Worm (Caenorhabditis elegans) whole organism, young adult: ENCODE measurements around the gene F40A3.1.

Experiments used
- D2030.7 ChIP-seq: fragments of 200-800 bp; sonication (Bioruptor generic); IDR thresholded peaks from 2 replicates; pipeline ENCODE4 v1.3.6; 2022; ENCODE audit warnings: missing genetic modification reagents, missing genetic modification characterization, missing compliant biosample characterization
- F33H1.4 ChIP-seq: fragments of 200-800 bp; sonication (Bioruptor generic); IDR thresholded peaks from 2 replicates; pipeline ENCODE4 v1.3.6; 2022; ENCODE audit warnings: missing genetic modification reagents, missing genetic modification characterization, missing compliant biosample characterization
- F49E8.2 ChIP-seq: sonication (generic microtip); optimal IDR thresholded peaks from 3 replicates; lab custom pipeline; 2017; ENCODE audit warnings: missing genetic modification characterization, mild to moderate bottlenecking, missing compliant biosample characterization, antibody characterized with exemption, moderate library complexity; ENCODE audit not compliant: insufficient read depth
- ZK185.1 ChIP-seq: sonication (generic microtip); optimal IDR thresholded peaks from 2 replicates; lab custom pipeline; 2016; ENCODE audit warnings: mild to moderate bottlenecking, missing genetic modification characterization, missing compliant biosample characterization; ENCODE audit not compliant: poor library complexity, severe bottlenecking
- akir-1 ChIP-seq: fragments of 200-800 bp; sonication (Bioruptor generic); optimal IDR thresholded peaks from 2 replicates; lab custom pipeline; 2018; ENCODE audit warnings: mild to moderate bottlenecking, missing genetic modification characterization, moderate library complexity, missing compliant biosample characterization
- athp-1 ChIP-seq: sonication (generic microtip); optimal IDR thresholded peaks from 2 replicates; lab custom pipeline; 2017; ENCODE audit warnings: mild to moderate bottlenecking, missing genetic modification characterization, missing compliant biosample characterization
- attf-6 ChIP-seq: fragments of 200-800 bp; sonication (Bioruptor generic); IDR thresholded peaks from 2 replicates; pipeline ENCODE4 v1.3.6; 2022; ENCODE audit warnings: missing genetic modification reagents, missing genetic modification characterization, missing compliant biosample characterization
- ccch-3 ChIP-seq: fragments of 200-800 bp; sonication (Bioruptor generic); optimal IDR thresholded peaks from 2 replicates; lab custom pipeline; 2018; ENCODE audit warnings: mild to moderate bottlenecking, missing genetic modification characterization, missing compliant biosample characterization
- cebp-1 ChIP-seq, 2 experiments: fragments of 200-800 bp in 1 of 2; sonication (Bioruptor generic) in 1 of 2; sonication (generic microtip) in 1 of 2; IDR thresholded peaks in 1 of 2; optimal IDR thresholded peaks in 1 of 2; 2 replicates each; pipeline versions ENCODE4 v1.3.6 to Lab custom; 2017 to 2022; ENCODE audit warnings: missing compliant biosample characterization in 2 of 2, missing genetic modification characterization in 2 of 2, mild to moderate bottlenecking in 1 of 2, missing genetic modification reagents in 1 of 2, moderate library complexity in 1 of 2
- ceh-100 ChIP-seq: fragments of 200-800 bp; sonication (Bioruptor generic); IDR thresholded peaks from 2 replicates; pipeline ENCODE4 v1.3.6; 2022; ENCODE audit warnings: missing genetic modification reagents, missing genetic modification characterization, missing compliant biosample characterization
- ceh-27 ChIP-seq: fragments of 200-800 bp; sonication (Bioruptor generic); optimal IDR thresholded peaks from 2 replicates; lab custom pipeline; 2018; ENCODE audit warnings: mild to moderate bottlenecking, missing genetic modification characterization, moderate library complexity, missing compliant biosample characterization
- ceh-58 ChIP-seq: fragments of 200-800 bp; sonication (Bioruptor generic); IDR thresholded peaks from 2 replicates; pipeline ENCODE4 v1.3.6; 2022; ENCODE audit warnings: missing genetic modification characterization, missing compliant biosample characterization
- ceh-91 ChIP-seq: fragments of 200-800 bp; sonication (Bioruptor generic); IDR thresholded peaks from 2 replicates; pipeline ENCODE4 v1.3.6; 2022; ENCODE audit warnings: missing genetic modification reagents, missing genetic modification characterization, missing compliant biosample characterization
- dox-1 ChIP-seq: fragments of 200-800 bp; sonication (Bioruptor generic); IDR thresholded peaks from 2 replicates; pipeline ENCODE4 v1.3.6; 2022; ENCODE audit warnings: missing genetic modification reagents, missing genetic modification characterization, missing compliant biosample characterization
- dpl-1 ChIP-seq: fragments of 150-350 bp; optimal IDR thresholded peaks from 2 replicates; lab custom pipeline; 2014; ENCODE audit warnings: missing biosample characterization, missing genetic modification reagents, missing genetic modification characterization
- efl-1 ChIP-seq: fragments of 150-350 bp; optimal IDR thresholded peaks from 2 replicates; lab custom pipeline; 2014; ENCODE audit warnings: missing biosample characterization, missing genetic modification reagents, missing genetic modification characterization
- ekl-4 ChIP-seq: fragments of 200-800 bp; sonication (Bioruptor generic); IDR thresholded peaks from 2 replicates; pipeline ENCODE4 v1.3.6; 2022; ENCODE audit warnings: missing genetic modification reagents, missing genetic modification characterization, missing compliant biosample characterization
- hmg-1.2 ChIP-seq: fragments of 200-800 bp; sonication (Bioruptor generic); IDR thresholded peaks from 2 replicates; pipeline ENCODE4 v1.3.6; 2022; ENCODE audit warnings: missing genetic modification reagents, missing genetic modification characterization, missing compliant biosample characterization
- hsf-1 ChIP-seq: fragments of 200-800 bp; sonication (Bioruptor generic); IDR thresholded peaks from 2 replicates; pipeline ENCODE4 v1.3.6; 2022; ENCODE audit warnings: missing genetic modification reagents, missing genetic modification characterization, missing compliant biosample characterization
- let-526 ChIP-seq: fragments of 200-800 bp; sonication (Bioruptor generic); IDR thresholded peaks from 2 replicates; pipeline ENCODE4 v1.3.6; 2022; ENCODE audit warnings: missing genetic modification reagents, missing genetic modification characterization, missing compliant biosample characterization
- lsl-1 ChIP-seq: fragments of 200-800 bp; sonication (Bioruptor generic); optimal IDR thresholded peaks from 2 replicates; lab custom pipeline; 2018; ENCODE audit warnings: mild to moderate bottlenecking, missing genetic modification characterization, moderate library complexity, missing compliant biosample characterization
- madf-6 ChIP-seq: fragments of 200-800 bp; sonication (Bioruptor generic); IDR thresholded peaks from 2 replicates; pipeline ENCODE4 v1.3.6; 2022; ENCODE audit warnings: missing genetic modification reagents, missing genetic modification characterization, missing compliant biosample characterization
- madf-8 ChIP-seq: fragments of 200-800 bp; sonication (Bioruptor generic); conservative IDR thresholded peaks from 2 replicates; pipeline ENCODE4 v1.3.6; 2022; ENCODE audit warnings: missing genetic modification reagents, missing genetic modification characterization, missing compliant biosample characterization
- mcd-1 ChIP-seq: fragments of 200-800 bp; sonication (Bioruptor generic); IDR thresholded peaks from 2 replicates; pipeline ENCODE4 v1.3.6; 2022; ENCODE audit warnings: missing genetic modification reagents, missing genetic modification characterization, missing compliant biosample characterization
- nhr-90 ChIP-seq: sonication (generic microtip); optimal IDR thresholded peaks from 2 replicates; lab custom pipeline; 2016; ENCODE audit warnings: missing genotype, mild to moderate bottlenecking, missing genetic modification characterization, missing compliant biosample characterization
- rec-8 ChIP-seq, 2 experiments: sonication (generic microtip); optimal IDR thresholded peaks; 2 replicates each; lab custom pipeline; 2016; ENCODE audit warnings: mild to moderate bottlenecking in 2 of 2, missing genetic modification characterization in 2 of 2, missing genetic modification reagents in 2 of 2, missing genotype in 2 of 2, missing biosample characterization in 1 of 2, missing compliant biosample characterization in 1 of 2, moderate library complexity in 1 of 2
- rpc-1 ChIP-seq, 2 experiments: fragments of 150-350 bp in 1 of 2; sonication (generic microtip) in 1 of 2; optimal IDR thresholded peaks; 2 replicates each; lab custom pipeline; 2014 to 2018; ENCODE audit warnings: missing biosample characterization in 1 of 2, missing genetic modification characterization in 1 of 2, missing genetic modification reagents in 1 of 2, missing genotype in 1 of 2
- sdz-38 ChIP-seq: sonication (generic microtip); optimal IDR thresholded peaks from 2 replicates; lab custom pipeline; 2016; ENCODE audit warnings: missing genotype, missing genetic modification characterization, missing compliant biosample characterization
- snpc-1.3 ChIP-seq: sonication (generic microtip); optimal IDR thresholded peaks from 2 replicates; lab custom pipeline; 2017; ENCODE audit warnings: missing genetic modification characterization, mild to moderate bottlenecking, missing compliant biosample characterization, antibody characterized with exemption, moderate library complexity, missing genotype, missing genetic modification reagents; ENCODE audit not compliant: insufficient read depth
- snpc-4 ChIP-seq, 5 experiments: fragments of 150-350 bp in 1 of 5; sonication (generic microtip) in 4 of 5; optimal IDR thresholded peaks; 2 replicates each; lab custom pipeline; 2014 to 2018; ENCODE audit warnings: missing genetic modification characterization in 5 of 5, missing biosample characterization in 3 of 5, antibody characterized with exemption in 2 of 5, mild to moderate bottlenecking in 2 of 5, missing compliant biosample characterization in 2 of 5, missing genotype in 2 of 5, moderate library complexity in 2 of 5, missing genetic modification reagents in 1 of 5
- sptf-2 ChIP-seq: fragments of 200-800 bp; sonication (Bioruptor generic); optimal IDR thresholded peaks from 2 replicates; lab custom pipeline; 2018; ENCODE audit warnings: mild to moderate bottlenecking, missing genetic modification characterization, missing compliant biosample characterization
- tbp1 ChIP-seq: fragments of 200-800 bp; sonication (Bioruptor generic); optimal IDR thresholded peaks from 2 replicates; lab custom pipeline; 2018; ENCODE audit warnings: mild to moderate bottlenecking, missing genetic modification characterization, missing compliant biosample characterization
- unc-62 ChIP-seq: fragments of 150-350 bp; optimal IDR thresholded peaks from 2 replicates; lab custom pipeline; 2014; ENCODE audit warnings: missing biosample characterization, missing genetic modification reagents, missing genetic modification characterization
- xnd-1 ChIP-seq: sonication (generic microtip); optimal IDR thresholded peaks from 2 replicates; lab custom pipeline; 2016; ENCODE audit warnings: missing genotype, missing genetic modification reagents, missing genetic modification characterization, missing compliant biosample characterization

F40A3.1 gene

ce11 chrV:7848251-7848650 is 43.1 kb upstream of the F40A3.1 start (continued):
- TF ChIP-seq snpc-4 (GFP tag; optimal IDR thresholded peaks at IDR 0.05; lab: Kevin White, UChicago) (no peak), snpc-4 (tag; optimal IDR thresholded peaks at IDR 0.05; lab: Kevin White, UChicago) (peak in 1 of 4 experiments; percentile 8), ekl-4 (no peak), xnd-1 (no peak), tbp1 (GFP tag; lab: Kevin White, UChicago) (no peak), akir-1 (GFP tag; lab: Kevin White, UChicago) (no peak)
- TF ChIP-seq, all 124 proteins: peak for 13

ce11 chrV:7852078-7852477 is 39.3 kb upstream of the F40A3.1 start:
- TF ChIP-seq F49E8.2: peak; percentile 73
- TF ChIP-seq madf-6: peak; percentile 29; the same call in 1 of the 2 replicates
- no peak for TF ChIP-seq let-526
- no peak for TF ChIP-seq sdz-38 (tag; lab: Kevin White, UChicago)
- TF ChIP-seq ceh-27 (GFP tag; lab: Kevin White, UChicago): no peak
- no peak for TF ChIP-seq akir-1 (GFP tag; lab: Kevin White, UChicago)
- TF ChIP-seq sptf-2: no peak
- no peak for TF ChIP-seq mcd-1 (GFP tag; lab: Robert Waterston, UW)
- TF ChIP-seq ceh-100 (GFP tag; lab: Robert Waterston, UW): no peak
- no peak for TF ChIP-seq ZK185.1
- 0 out of 2 replicates have a peak, but pooled peaks have one; percentile 56 for TF ChIP-seq ekl-4
- TF ChIP-seq ceh-58 (GFP tag; lab: Robert Waterston, UW): no peak
- TF ChIP-seq ccch-3 (GFP tag; lab: Kevin White, UChicago): no peak
- no peak for TF ChIP-seq athp-1
- TF ChIP-seq hsf-1 (GFP tag; lab: Robert Waterston, UW): peak; percentile 84
- peak; percentile 38; the same call in 1 of the 2 replicates for TF ChIP-seq attf-6 (GFP tag; lab: Robert Waterston, UW)
- no peak for TF ChIP-seq nhr-90 (tag; lab: Kevin White, UChicago)

ce11 chrV:7853900-7854299 is 37.4 kb upstream of the F40A3.1 start:
- TF ChIP-seq F33H1.4 (peak; percentile 87), cebp-1 (GFP tag; IDR thresholded peaks at IDR 0.05; lab: Robert Waterston, UW) (no peak), cebp-1 (tag; optimal IDR thresholded peaks at IDR 0.05; lab: Kevin White, UChicago) (no peak), unc-62 (GFP tag; lab: Kevin White, UChicago) (no peak), snpc-4 (GFP tag; optimal IDR thresholded peaks at IDR 0.05; lab: Kevin White, UChicago) (no peak), snpc-4 (tag; optimal IDR thresholded peaks at IDR 0.05; lab: Kevin White, UChicago) (peak in 1 of 4 experiments; percentile 26), D2030.7 (GFP tag; lab: Robert Waterston, UW) (peak; percentile 45; the same call in 1 of the 2 replicates), hsf-1 (GFP tag; lab: Robert Waterston, UW) (peak; percentile 64), ekl-4 (no peak), ceh-91 (GFP tag; lab: Robert Waterston, UW) (peak; percentile 38; the same call in 1 of the 2 replicates), madf-8 (GFP tag; lab: Robert Waterston, UW) (peak; percentile 42), F49E8.2 (no peak), madf-6 (peak; percentile 76), ccch-3 (GFP tag; lab: Kevin White, UChicago) (no peak), rec-8 (tag; optimal IDR thresholded peaks at IDR 0.05; lab: Kevin White, UChicago) (no peak), dox-1 (peak; percentile 47), dpl-1 (GFP tag; lab: Kevin White, UChicago) (peak; percentile 47), snpc-1.3 (tag; lab: Kevin White, UChicago) (peak; percentile 14), lsl-1 (GFP tag; lab: Kevin White, UChicago) (peak; percentile 84), rpc-1 (optimal IDR thresholded peaks at IDR 0.05; lab: Kevin White, UChicago) (no peak), rpc-1 (tag; optimal IDR thresholded peaks at IDR 0.05; lab: Kevin White, UChicago) (no peak), xnd-1 (peak; percentile 75), ceh-100 (GFP tag; lab: Robert Waterston, UW) (no peak), efl-1 (GFP tag; lab: Kevin White, UChicago) (peak; percentile 85), hmg-1.2 (peak; percentile 43; the same call in 1 of the 2 replicates)
